Fruit fly (Drosophila melanogaster) ovary, adult (tissue): Measurements from ENCODE around the gene CG11899.

ENCODE experiments used
- CG17801 ChIP-seq: fragments of 200-800 bp; optimal IDR thresholded peaks from 2 replicates; lab custom pipeline; 2019; ENCODE audit warnings: missing biosample characterization, mild to moderate bottlenecking, missing genetic modification characterization, moderate library complexity; ENCODE audit not compliant: partially characterized antibody

Gene CG11899

dm6 chr3R:29199807-29200693 is at the start of gene CG11899:
Gene CG11899, plus strand, starts transcription at chr3R:29200454.
- TF ChIP-seq CG17801 (GFP tag; lab: Kevin White, UChicago): peak; percentile 61

DNA sequence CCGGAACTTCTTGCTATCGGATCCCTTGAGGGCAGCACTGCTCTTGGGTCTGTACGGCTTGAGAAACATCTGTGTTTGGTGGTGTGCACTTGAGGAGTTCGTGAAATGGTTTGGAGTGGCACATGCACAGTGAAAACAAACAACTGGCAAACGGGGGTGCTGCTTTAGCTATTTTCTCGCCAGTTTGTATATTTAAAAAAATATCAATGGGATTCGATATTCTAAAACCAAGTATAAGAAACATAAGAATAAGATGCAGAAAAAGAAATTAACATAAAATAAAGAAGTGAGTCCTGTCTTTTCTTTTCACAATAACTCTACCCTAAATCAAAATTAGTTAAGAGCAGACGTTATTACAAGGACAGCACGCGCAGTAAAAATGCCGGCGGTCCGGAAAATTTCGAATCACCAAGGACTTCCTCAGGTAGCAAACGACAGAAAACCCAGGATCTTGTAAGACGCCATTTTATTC is 48.6 kb upstream of the CG11899 start, which contains the start of gene eIF2D:
Gene eIF2D, minus strand, starts transcription at position 174 of the 472 bp plus-strand sequence.
- peak; percentile 70 for TF ChIP-seq CG17801 (GFP tag; lab: Kevin White, UChicago)

dm6 chr3R:29153197-29153644 is 47.0 kb upstream of the CG11899 start, which contains the start of the genes Slbp and Rpn2:
Gene Slbp, minus strand, starts transcription at chr3R:29153266.
Gene Rpn2, plus strand, starts transcription at chr3R:29153524.
- TF ChIP-seq CG17801 (GFP tag; lab: Kevin White, UChicago): peak; percentile 62

- TF ChIP-seq CG17801 (GFP tag; lab: Kevin White, UChicago): peak; percentile 36
Observed at dm6 chr3R:29157418-29158398, 42.5 kb upstream of the CG11899 start, which contains the start of gene rdog. Gene rdog, plus strand, starts transcription at chr3R:29158122.

DNA sequence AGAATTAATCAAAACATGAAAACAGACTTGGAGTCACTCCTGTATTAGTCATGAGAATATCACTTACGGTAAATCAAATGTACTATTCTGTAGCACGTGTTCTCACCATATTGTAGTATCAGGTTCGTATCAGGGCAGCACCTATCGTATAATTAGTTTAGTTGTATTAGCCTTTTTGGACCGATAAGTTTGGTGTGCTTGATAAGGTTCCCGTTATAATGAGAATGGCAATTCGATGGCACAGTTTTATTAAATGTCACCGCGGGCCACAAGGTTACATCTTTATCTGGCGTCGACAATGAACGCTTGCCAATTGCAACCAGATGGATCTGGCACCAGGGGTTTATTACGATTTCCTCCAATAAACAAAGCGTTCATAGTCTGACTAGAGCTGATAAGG is 41.5 kb upstream of the CG11899 start:
- no peak for TF ChIP-seq CG17801 (GFP tag; lab: Kevin White, UChicago)

- no peak for TF ChIP-seq CG17801 (GFP tag; lab: Kevin White, UChicago)
Observed at dm6 chr3R:29159620-29160019, 40.6 kb upstream of the CG11899 start.

- no peak for TF ChIP-seq CG17801 (GFP tag; lab: Kevin White, UChicago)
Observed at dm6 chr3R:29164930-29165693, 35.1 kb upstream of the CG11899 start, which contains the start of gene CG11898. Gene CG11898, plus strand, starts transcription at chr3R:29165643.

- TF ChIP-seq CG17801 (GFP tag; lab: Kevin White, UChicago): no peak
Observed at dm6 chr3R:29190984-29191383, 9.3 kb upstream of the CG11899 start.

DNA sequence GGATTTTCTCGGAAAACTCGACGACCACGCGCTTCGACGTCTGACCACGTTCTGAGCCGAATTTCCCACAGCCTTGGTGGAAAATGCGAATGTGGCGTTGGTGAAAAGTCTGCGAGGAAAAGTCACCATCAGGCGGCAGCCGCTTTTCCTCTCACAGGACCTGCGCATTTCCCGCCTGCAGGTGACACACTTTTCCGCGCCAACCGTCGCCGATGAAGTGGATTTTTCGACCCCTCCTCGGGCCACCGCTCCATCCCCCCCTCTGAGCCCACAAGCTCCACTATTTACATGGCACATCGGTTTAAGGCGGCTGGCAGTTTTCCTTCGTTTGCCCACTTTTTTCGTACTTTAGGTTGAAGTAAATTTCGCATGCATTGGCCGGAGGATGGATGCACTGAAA is 5.3 kb upstream of the CG11899 start, which contains the start of gene jus:
Gene jus, minus strand, starts transcription at position 38 of the 400 bp plus-strand sequence.
- TF ChIP-seq CG17801 (GFP tag; lab: Kevin White, UChicago): no peak

- no peak for TF ChIP-seq CG17801 (GFP tag; lab: Kevin White, UChicago)
Observed at dm6 chr3R:29196967-29197611, 3.2 kb upstream of the CG11899 start, which contains the start of gene CG14515. Gene CG14515, plus strand, starts transcription at chr3R:29197556.

DNA sequence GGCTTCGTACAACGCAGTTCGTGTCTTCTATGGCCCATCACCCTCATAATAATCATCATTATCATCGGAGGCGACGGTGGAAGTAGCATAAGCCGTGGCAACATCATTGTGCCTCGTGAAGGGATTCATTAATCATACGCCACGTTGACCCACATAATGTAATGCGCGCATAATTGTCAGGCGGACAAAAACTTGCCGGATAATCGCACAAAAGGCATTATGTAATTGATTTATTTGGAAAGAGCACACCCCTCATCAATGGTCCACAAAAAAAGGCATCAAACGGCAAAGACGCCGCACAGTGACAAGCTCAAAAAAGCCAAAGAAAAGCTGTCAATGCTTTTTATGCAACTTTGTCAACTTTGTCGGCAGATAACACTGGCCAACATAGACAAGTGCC is 2.0 kb upstream of the CG11899 start:
- TF ChIP-seq CG17801 (GFP tag; lab: Kevin White, UChicago): no peak

DNA sequence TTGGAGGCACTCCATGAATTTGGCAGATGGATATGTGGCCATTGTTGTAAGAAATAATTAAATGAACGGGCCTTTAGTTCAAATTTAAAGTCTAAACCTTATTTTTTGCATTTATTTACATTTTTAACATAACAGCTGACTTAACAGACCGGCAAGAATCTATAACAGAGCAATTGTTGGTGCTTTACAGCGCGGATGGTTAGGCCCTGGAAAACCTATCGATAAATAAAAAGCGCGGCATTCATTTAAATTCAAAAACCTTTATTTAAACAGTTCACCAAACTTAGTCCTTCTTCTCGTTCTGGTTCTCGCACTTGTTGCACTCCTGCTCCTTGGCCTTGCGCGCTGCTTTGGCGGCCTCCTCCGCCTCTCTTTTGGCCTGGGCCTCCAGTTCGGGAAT is 2.2 kb downstream of the CG11899 start, which contains the start of gene Mesh1:
Gene Mesh1, minus strand, starts transcription at position 108 of the 400 bp plus-strand sequence.
- TF ChIP-seq CG17801 (GFP tag; lab: Kevin White, UChicago): no peak

DNA sequence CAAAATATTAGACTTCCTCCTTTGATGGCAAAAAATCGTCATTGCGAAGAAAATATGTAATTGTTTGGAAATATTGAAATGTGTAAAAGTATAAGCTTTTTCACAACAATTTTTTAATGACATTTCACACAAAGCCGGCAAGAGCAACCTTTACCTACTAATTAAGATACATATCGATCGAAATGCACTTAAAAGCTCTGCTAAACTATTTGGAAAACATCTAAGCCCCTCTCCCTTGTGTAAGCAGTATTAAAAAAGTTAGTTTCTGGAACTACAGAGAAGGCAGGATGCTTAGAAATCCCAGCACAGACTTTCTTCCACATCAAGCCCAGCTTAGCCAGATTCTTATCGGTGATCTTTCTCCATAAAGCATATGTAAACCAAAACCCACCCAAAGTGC is 3.8 kb downstream of the CG11899 start, which contains the start of gene Cyt-c1L:
Gene Cyt-c1L, minus strand, starts transcription at position 101 of the 400 bp plus-strand sequence.
- no peak for TF ChIP-seq CG17801 (GFP tag; lab: Kevin White, UChicago)
